Worm (Caenorhabditis elegans) whole organism, L2 larva: ENCODE measurements around the gene srx-29.
"Not testable (repeated sequence)": the region's sequence is repeated elsewhere in the genome, so short reads cannot be mapped to it uniquely, and the experiment has no call there.

Source experiments
- C34F6.9 ChIP-seq: fragments of 150-350 bp; optimal IDR thresholded peaks from 2 replicates; lab custom pipeline; 2014; ENCODE audit warnings: missing biosample characterization, missing genetic modification characterization
- F13H6.1 ChIP-seq: sonication (generic microtip); optimal IDR thresholded peaks from 2 replicates; lab custom pipeline; 2016; ENCODE audit warnings: missing genetic modification characterization, missing compliant biosample characterization
- R02D3.7 ChIP-seq: fragments of 150-350 bp; optimal IDR thresholded peaks from 2 replicates; lab custom pipeline; 2014; ENCODE audit warnings: missing biosample characterization, missing genetic modification characterization
- ZK546.5 ChIP-seq: sonication (generic microtip); optimal IDR thresholded peaks from 2 replicates; lab custom pipeline; 2017; ENCODE audit warnings: missing biosample characterization, missing genetic modification characterization
- alr-1 ChIP-seq: fragments of 150-350 bp; optimal IDR thresholded peaks from 2 replicates; lab custom pipeline; 2014; ENCODE audit warnings: missing biosample characterization, missing genetic modification characterization
- aly-2 ChIP-seq: fragments of 150-350 bp; optimal IDR thresholded peaks from 2 replicates; lab custom pipeline; 2014; ENCODE audit warnings: missing biosample characterization, missing genetic modification characterization
- blmp-1 ChIP-seq: sonication (generic microtip); optimal IDR thresholded peaks from 2 replicates; lab custom pipeline; 2017; ENCODE audit warnings: missing genetic modification characterization, mild to moderate bottlenecking, missing compliant biosample characterization, antibody characterized with exemption, moderate library complexity; ENCODE audit not compliant: insufficient read depth
- ceh-16 ChIP-seq: fragments of 150-350 bp; optimal IDR thresholded peaks from 2 replicates; lab custom pipeline; 2014; ENCODE audit warnings: missing biosample characterization, missing genetic modification characterization
- ceh-82 ChIP-seq: fragments of 150-350 bp; optimal IDR thresholded peaks from 2 replicates; lab custom pipeline; 2014; ENCODE audit warnings: missing biosample characterization, missing genetic modification characterization
- crh-2 ChIP-seq: sonication (generic microtip); optimal IDR thresholded peaks from 2 replicates; lab custom pipeline; 2017; ENCODE audit warnings: missing biosample characterization, missing genetic modification characterization
- gmeb-1 ChIP-seq: fragments of 150-350 bp; optimal IDR thresholded peaks from 2 replicates; lab custom pipeline; 2014; ENCODE audit warnings: missing biosample characterization, missing genetic modification characterization
- lin-13 ChIP-seq: fragments of 150-350 bp; optimal IDR thresholded peaks from 2 replicates; lab custom pipeline; 2014; ENCODE audit warnings: missing biosample characterization, missing genetic modification reagents, missing genetic modification characterization
- lsy-2 ChIP-seq, 2 experiments: fragments of 150-350 bp in 1 of 2; sonication (generic microtip) in 1 of 2; optimal IDR thresholded peaks; 2 replicates each; lab custom pipeline; 2014 to 2017; ENCODE audit warnings: missing biosample characterization in 2 of 2, missing genetic modification characterization in 2 of 2
- mab-5 ChIP-seq: fragments of 150-350 bp; optimal IDR thresholded peaks from 2 replicates; lab custom pipeline; 2014; ENCODE audit warnings: missing biosample characterization, missing genetic modification characterization
- mbf-1 ChIP-seq: sonication (generic microtip); optimal IDR thresholded peaks from 2 replicates; lab custom pipeline; 2017; ENCODE audit warnings: missing biosample characterization, missing genetic modification characterization
- nhr-11 ChIP-seq: fragments of 150-350 bp; optimal IDR thresholded peaks from 2 replicates; lab custom pipeline; 2014; ENCODE audit warnings: missing biosample characterization, missing genetic modification characterization
- nhr-12 ChIP-seq: fragments of 150-350 bp; optimal IDR thresholded peaks from 2 replicates; lab custom pipeline; 2014; ENCODE audit warnings: missing biosample characterization, missing genetic modification characterization
- nhr-129 ChIP-seq: fragments of 150-350 bp; optimal IDR thresholded peaks from 2 replicates; lab custom pipeline; 2014; ENCODE audit warnings: missing biosample characterization, missing genetic modification characterization
- nhr-21 ChIP-seq: fragments of 150-350 bp; optimal IDR thresholded peaks from 2 replicates; lab custom pipeline; 2014; ENCODE audit warnings: missing biosample characterization, missing genetic modification characterization
- nhr-77 ChIP-seq: fragments of 150-350 bp; optimal IDR thresholded peaks from 2 replicates; lab custom pipeline; 2014; ENCODE audit warnings: missing biosample characterization, missing genetic modification characterization
- skn-1 ChIP-seq: sonication (generic microtip); optimal IDR thresholded peaks from 2 replicates; lab custom pipeline; 2017; ENCODE audit warnings: missing biosample characterization, missing genetic modification characterization
- sma-3 ChIP-seq: sonication (generic microtip); optimal IDR thresholded peaks from 2 replicates; lab custom pipeline; 2016; ENCODE audit warnings: missing genetic modification reagents, missing genetic modification characterization, missing compliant biosample characterization
- sma-9 ChIP-seq, 2 experiments: fragments of 150-350 bp in 1 of 2; sonication (generic microtip) in 1 of 2; optimal IDR thresholded peaks; 2 replicates each; lab custom pipeline; 2014 to 2016; ENCODE audit warnings: missing genetic modification characterization in 2 of 2, mild to moderate bottlenecking in 1 of 2, missing biosample characterization in 1 of 2, missing compliant biosample characterization in 1 of 2, missing genetic modification reagents in 1 of 2, moderate library complexity in 1 of 2
- unc-39 ChIP-seq: fragments of 150-350 bp; optimal IDR thresholded peaks from 2 replicates; lab custom pipeline; 2014; ENCODE audit warnings: missing biosample characterization, missing genetic modification characterization
- unc-55 ChIP-seq: fragments of 150-350 bp; sonication (generic microtip); optimal IDR thresholded peaks from 3 replicates; lab custom pipeline; 2014; ENCODE audit warnings: missing biosample characterization, missing genetic modification reagents, missing genetic modification characterization
- unc-62 ChIP-seq: fragments of 150-350 bp; optimal IDR thresholded peaks from 2 replicates; lab custom pipeline; 2014; ENCODE audit warnings: missing biosample characterization, missing genetic modification reagents, missing genetic modification characterization
- zag-1 ChIP-seq: fragments of 150-350 bp; optimal IDR thresholded peaks from 2 replicates; lab custom pipeline; 2014; ENCODE audit warnings: missing biosample characterization, missing genetic modification characterization
- ztf-1 ChIP-seq: fragments of 200-800 bp; sonication (Bioruptor generic); conservative IDR thresholded peaks from 2 replicates; pipeline ENCODE4 v1.3.6; 2022; ENCODE audit warnings: missing genetic modification characterization, missing compliant biosample characterization
- ztf-11 ChIP-seq: sonication (generic microtip); optimal IDR thresholded peaks from 2 replicates; lab custom pipeline; 2017; ENCODE audit warnings: missing biosample characterization, missing genetic modification characterization

srx-29 gene

DNA sequence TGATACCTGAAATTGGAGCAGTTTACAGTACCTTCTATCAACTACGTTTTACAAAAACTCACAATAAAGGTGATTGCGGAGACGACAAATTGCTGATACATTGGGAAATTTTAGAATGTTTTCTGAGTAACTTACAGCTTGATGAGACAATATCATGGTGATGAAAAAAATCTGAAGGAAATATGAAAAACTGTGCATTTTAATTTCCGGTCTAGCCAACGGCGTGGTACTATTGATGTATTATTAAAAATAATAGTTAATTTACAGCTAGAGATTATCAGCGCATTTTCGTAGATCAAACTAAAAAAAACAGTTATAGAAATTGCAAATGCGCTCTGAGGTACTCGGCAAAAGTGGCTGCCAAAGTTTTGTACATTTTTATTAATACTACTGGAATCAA is at the start of gene srx-29:
Gene srx-29 (minus strand): TSS at position 101 of the 400 bp plus-strand sequence.
- TF ChIP-seq ztf-11 (tag; lab: Kevin White, UChicago) (no peak), unc-55 (GFP tag; lab: Kevin White, UChicago) (no peak)

- not testable (repeated sequence) for TF ChIP-seq ZK546.5; nhr-21; lsy-2 (tag; optimal IDR thresholded peaks at IDR 0.05; lab: Kevin White, UChicago)
These were observed 46.4 kb upstream of the srx-29 start, which contains the start of gene str-19 for ce11 chrV:15744366-15744765. str-19 (minus strand) TSS chrV:15744466.

DNA sequence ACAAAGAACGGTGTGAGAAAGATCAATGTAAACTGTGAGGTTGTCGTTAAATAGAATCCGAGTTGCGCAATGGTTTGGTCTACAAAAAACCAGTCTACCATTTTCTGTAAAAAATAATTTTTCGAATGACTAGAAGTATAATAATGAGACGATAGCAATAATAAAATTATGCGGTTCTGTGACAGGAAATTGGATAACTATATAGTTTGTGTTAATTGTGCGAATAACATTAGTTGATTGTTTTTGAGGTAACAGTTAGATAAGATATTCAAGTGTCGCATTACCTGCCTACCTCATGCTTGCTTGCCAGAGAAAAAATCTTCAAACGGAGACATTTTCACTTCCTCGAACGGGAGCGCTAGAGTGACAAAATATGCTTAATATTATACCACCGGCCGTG is 43.9 kb upstream of the srx-29 start, which contains the start of gene str-18:
Gene str-18 (minus strand): TSS at position 101 of the 400 bp plus-strand sequence.
- TF ChIP-seq crh-2 (tag; lab: Kevin White, UChicago), result no peak
- TF ChIP-seq mbf-1, result no peak
- TF ChIP-seq ceh-16 (tag; lab: Kevin White, UChicago), result no peak
- no peak for TF ChIP-seq nhr-77 (tag; lab: Kevin White, UChicago)
- no peak for TF ChIP-seq alr-1
- TF ChIP-seq aly-2, result no peak
- no peak for TF ChIP-seq unc-62 (GFP tag; lab: Kevin White, UChicago)
- TF ChIP-seq nhr-11 (tag; lab: Kevin White, UChicago), result no peak
- no peak for TF ChIP-seq mab-5
- TF ChIP-seq lin-13 (GFP tag; lab: Kevin White, UChicago), result no peak
- no peak for TF ChIP-seq nhr-21
- no peak for TF ChIP-seq blmp-1
- TF ChIP-seq F13H6.1 (tag; lab: Kevin White, UChicago), result no peak

- TF ChIP-seq gmeb-1 (tag; lab: Kevin White, UChicago) (no peak), crh-2 (tag; lab: Kevin White, UChicago) (no peak), F13H6.1 (tag; lab: Kevin White, UChicago) (no peak), skn-1 (no peak), lsy-2 (tag; optimal IDR thresholded peaks at IDR 0.05; lab: Kevin White, UChicago) (no peak), unc-55 (GFP tag; lab: Kevin White, UChicago) (no peak)
These were observed 37.7 kb upstream of the srx-29 start, which contains the start of gene str-27 for ce11 chrV:15735720-15736119. str-27 (minus strand) TSS chrV:15735820.

DNA sequence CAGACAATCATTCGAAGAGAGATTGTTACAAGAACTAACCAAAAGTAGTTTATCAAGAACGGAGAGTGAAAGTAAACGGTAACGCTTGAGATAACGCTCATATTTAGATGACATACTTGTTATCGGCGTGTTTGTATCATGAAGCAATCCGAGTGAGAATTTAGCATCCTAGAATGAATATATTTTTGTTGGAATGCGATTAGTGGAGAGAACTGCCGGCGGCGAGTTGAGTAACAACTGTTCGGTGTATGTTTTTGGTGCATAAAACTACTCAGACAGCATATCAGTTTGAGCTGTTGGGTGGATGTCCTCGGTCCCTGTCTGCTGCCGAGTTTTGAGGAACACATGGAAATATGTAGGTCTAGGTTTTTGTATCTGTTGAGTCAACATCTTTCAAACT is 35.6 kb upstream of the srx-29 start, which contains the start of gene T23D5.3:
Gene T23D5.3 (minus strand): TSS at position 101 of the 400 bp plus-strand sequence.
- TF ChIP-seq nhr-11 (tag; lab: Kevin White, UChicago), result no peak

- no peak for TF ChIP-seq ZK546.5
- no peak for TF ChIP-seq sma-3 (GFP tag; lab: Kevin White, UChicago)
- no peak for TF ChIP-seq nhr-11 (tag; lab: Kevin White, UChicago)
- no peak for TF ChIP-seq nhr-129
- no peak for TF ChIP-seq sma-9 (GFP tag; optimal IDR thresholded peaks at IDR 0.05; lab: Kevin White, UChicago)
- no peak for TF ChIP-seq sma-9 (tag; optimal IDR thresholded peaks at IDR 0.05; lab: Kevin White, UChicago)
- no peak for TF ChIP-seq ceh-82 (tag; lab: Kevin White, UChicago)
- TF ChIP-seq blmp-1, result no peak
- no peak for TF ChIP-seq lsy-2 (tag; optimal IDR thresholded peaks at IDR 0.05; lab: Kevin White, UChicago)
These were observed 35.0 kb upstream of the srx-29 start for ce11 chrV:15733020-15733419.

- no peak for TF ChIP-seq alr-1
- TF ChIP-seq nhr-12 (tag; lab: Kevin White, UChicago), result no peak
- no peak for TF ChIP-seq zag-1 (tag; lab: Kevin White, UChicago)
- no peak for TF ChIP-seq unc-39 (tag; lab: Kevin White, UChicago)
- TF ChIP-seq blmp-1, result no peak
- no peak for TF ChIP-seq mab-5
- TF ChIP-seq lsy-2 (tag; optimal IDR thresholded peaks at IDR 0.05; lab: Kevin White, UChicago), result no peak
These were observed 34.2 kb upstream of the srx-29 start, which contains the start of gene str-38 for ce11 chrV:15732209-15732608. str-38 (minus strand) TSS chrV:15732309.

DNA sequence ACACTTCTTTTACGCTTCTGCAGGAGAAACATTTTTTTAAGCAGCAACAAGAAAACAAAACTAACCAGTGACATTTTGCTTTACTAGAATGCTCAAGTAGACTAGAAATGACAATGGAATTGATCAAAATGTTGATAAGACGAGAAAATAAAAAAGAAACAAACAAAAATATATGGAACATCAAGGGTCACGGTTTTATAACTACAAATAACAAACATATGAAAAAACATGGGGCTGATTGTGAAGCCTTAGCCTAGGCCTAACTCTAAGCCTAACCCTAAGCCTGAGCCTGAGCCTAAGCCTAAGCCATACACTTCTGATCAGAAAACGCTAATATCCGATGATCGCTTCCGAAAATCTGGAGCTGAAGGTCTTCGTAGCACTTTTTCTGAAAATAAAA is 32.5 kb upstream of the srx-29 start, which contains the start of gene Y6E2A.10:
Gene Y6E2A.10 (minus strand): TSS at position 101 of the 400 bp plus-strand sequence.
- TF ChIP-seq ztf-1 (GFP tag; lab: Robert Waterston, UW), result no peak
- no peak for TF ChIP-seq nhr-77 (tag; lab: Kevin White, UChicago)
- TF ChIP-seq ztf-11 (tag; lab: Kevin White, UChicago), result no peak
- no peak for TF ChIP-seq R02D3.7
- TF ChIP-seq ceh-16 (tag; lab: Kevin White, UChicago), result no peak
- TF ChIP-seq mab-5, result no peak
- no peak for TF ChIP-seq C34F6.9 (tag; lab: Kevin White, UChicago)
- no peak for TF ChIP-seq ceh-82 (tag; lab: Kevin White, UChicago)
